Fruit fly (Drosophila melanogaster): ENCODE data around the gene CG13950.

CG13950 gene

dm6 chr2L:846167-846868 lies 13.7 kb upstream of the CG13950 start (continued):
- TF ChIP-seq mld (GFP tag; IDR thresholded peaks at IDR 0.05; ENCODE audit: partially characterized antibody): no peak
- TF ChIP-seq Gug (GFP tag; IDR thresholded peaks at IDR 0.05): peak; percentile 31; the same call in 2 of the 4 replicates
- TF ChIP-seq Ssrp (tag; optimal IDR thresholded peaks at IDR 0.05): peak; percentile 69
- TF ChIP-seq CG13775 (GFP tag; optimal IDR thresholded peaks at IDR 0.05): peak; percentile 21
- no peak for TF ChIP-seq CG31388 (GFP tag; optimal IDR thresholded peaks at IDR 0.05)
- TF ChIP-seq trh (GFP tag; optimal IDR thresholded peaks at IDR 0.05): no peak
- TF ChIP-seq sob (GFP tag; IDR thresholded peaks at IDR 0.05): no peak
- no peak for TF ChIP-seq inv (GFP tag; IDR thresholded peaks at IDR 0.05; ENCODE audit: partially characterized antibody)
- 0 out of 3 replicates have a peak, but pooled peaks have one; percentile 21 for TF ChIP-seq ken (GFP tag; IDR thresholded peaks at IDR 0.05)
- no peak for TF ChIP-seq Hr39 (optimal IDR thresholded peaks at IDR 0.05)
- TF ChIP-seq CG11398 (GFP tag; optimal IDR thresholded peaks at IDR 0.05): peak; percentile 72
- peak; percentile 39 for TF ChIP-seq CG33213 (GFP tag; optimal IDR thresholded peaks at IDR 0.05)
- TF ChIP-seq Hr3 (GFP tag; optimal IDR thresholded peaks at IDR 0.05): peak; percentile 49
- TF ChIP-seq CG12155 (GFP tag; optimal IDR thresholded peaks at IDR 0.05): peak; percentile 3
- TF ChIP-seq CG2129 (GFP tag; IDR thresholded peaks at IDR 0.05; ENCODE audit: partially characterized antibody): no peak
- 0 out of 2 replicates have a peak, but pooled peaks have one; percentile 47 for TF ChIP-seq Awh (GFP tag; IDR thresholded peaks at IDR 0.05)
- TF ChIP-seq pb (GFP tag; optimal IDR thresholded peaks at IDR 0.05): peak; percentile 66
- no peak for TF ChIP-seq tna (GFP tag; IDR thresholded peaks at IDR 0.05; ENCODE audit: partially characterized antibody)
- peak; percentile 30 for TF ChIP-seq CG16863 (GFP tag; optimal IDR thresholded peaks at IDR 0.05)
- TF ChIP-seq CG15011 (GFP tag; optimal IDR thresholded peaks at IDR 0.05): no peak
- TF ChIP-seq NFAT (GFP tag; IDR thresholded peaks at IDR 0.05): 0 out of 2 replicates have a peak, but pooled peaks have one; percentile 30
- peak; percentile 38 for TF ChIP-seq CG18476 (GFP tag; optimal IDR thresholded peaks at IDR 0.05)
- peak; percentile 50 for TF ChIP-seq Mes4 (GFP tag; optimal IDR thresholded peaks at IDR 0.05)
- no peak for TF ChIP-seq CG6683 (GFP tag; optimal IDR thresholded peaks at IDR 0.05)
- TF ChIP-seq CG7556 (GFP tag; optimal IDR thresholded peaks at IDR 0.05): peak; percentile 62
- peak; percentile 33 for TF ChIP-seq CG9609 (GFP tag; optimal IDR thresholded peaks at IDR 0.05)
- TF ChIP-seq zen2 (GFP tag; IDR thresholded peaks at IDR 0.05; ENCODE audit: partially characterized antibody): no peak
- no peak for TF ChIP-seq Mrtf (GFP tag; IDR thresholded peaks at IDR 0.05)
- no peak; the same call in 1 of the 3 replicates for TF ChIP-seq B-H1 (GFP tag; IDR thresholded peaks at IDR 0.05)
- TF ChIP-seq CG11695 (GFP tag; IDR thresholded peaks at IDR 0.05): no peak
- peak; percentile 37 for TF ChIP-seq BtbVII (GFP tag; optimal IDR thresholded peaks at IDR 0.05)
- no peak for TF ChIP-seq CG33557 (GFP tag; optimal IDR thresholded peaks at IDR 0.05)
- peak; percentile 12 for TF ChIP-seq tin (GFP tag; optimal IDR thresholded peaks at IDR 0.05)
- no peak for TF ChIP-seq nerfin-2 (GFP tag; IDR thresholded peaks at IDR 0.05; ENCODE audit: partially characterized antibody)
- TF ChIP-seq CrebB (tag; optimal IDR thresholded peaks at IDR 0.05): no peak
- TF ChIP-seq CG14014 (GFP tag; IDR thresholded peaks at IDR 0.05): peak; percentile 32; the same call in 1 of the 2 replicates
- TF ChIP-seq CoRest (tag; optimal IDR thresholded peaks at IDR 0.05): peak; percentile 68
- TF ChIP-seq BEAF-32 (GFP tag; optimal IDR thresholded peaks at IDR 0.05): no peak
- no peak for TF ChIP-seq emc (GFP tag; optimal IDR thresholded peaks at IDR 0.05)
- TF ChIP-seq Mad (GFP tag; optimal IDR thresholded peaks at IDR 0.05): peak; percentile 42
- peak; percentile 57 for TF ChIP-seq CG10147 (GFP tag; optimal IDR thresholded peaks at IDR 0.05)
- TF ChIP-seq gcm2 (GFP tag; optimal IDR thresholded peaks at IDR 0.05): peak; percentile 0
- peak; percentile 28 for TF ChIP-seq CG12236 (GFP tag; optimal IDR thresholded peaks at IDR 0.05)
- peak; percentile 31; the same call in 1 of the 3 replicates for TF ChIP-seq otp (GFP tag; IDR thresholded peaks at IDR 0.05)
- TF ChIP-seq slp2 (GFP tag; optimal IDR thresholded peaks at IDR 0.05): peak; percentile 62
- no peak for TF ChIP-seq nom (GFP tag; optimal IDR thresholded peaks at IDR 0.05)
- peak; percentile 11 for TF ChIP-seq CG8290 (GFP tag; optimal IDR thresholded peaks at IDR 0.05)
- peak in 1 of 2 experiments; percentile 72 for TF ChIP-seq CG8290 (tag; optimal IDR thresholded peaks at IDR 0.05)
- no peak for TF ChIP-seq Poxn (GFP tag; IDR thresholded peaks at IDR 0.05)
- no peak for TF ChIP-seq dm (GFP tag; optimal IDR thresholded peaks at IDR 0.05)

Data from whole organism, embryonic.